Fruit fly (Drosophila melanogaster) Kc167 (cell line): ENCODE data around the gene 5-HT2A.

Experiments used
- Myc ChIP-seq: fragments of >200 bp; optimal IDR thresholded peaks from 2 replicates; lab custom pipeline; 2017; ENCODE audit warnings: missing external identifiers
- psq ChIP-seq: fragments of >200 bp; optimal IDR thresholded peaks from 2 replicates; lab custom pipeline; 2017; ENCODE audit warnings: missing external identifiers

DNA sequence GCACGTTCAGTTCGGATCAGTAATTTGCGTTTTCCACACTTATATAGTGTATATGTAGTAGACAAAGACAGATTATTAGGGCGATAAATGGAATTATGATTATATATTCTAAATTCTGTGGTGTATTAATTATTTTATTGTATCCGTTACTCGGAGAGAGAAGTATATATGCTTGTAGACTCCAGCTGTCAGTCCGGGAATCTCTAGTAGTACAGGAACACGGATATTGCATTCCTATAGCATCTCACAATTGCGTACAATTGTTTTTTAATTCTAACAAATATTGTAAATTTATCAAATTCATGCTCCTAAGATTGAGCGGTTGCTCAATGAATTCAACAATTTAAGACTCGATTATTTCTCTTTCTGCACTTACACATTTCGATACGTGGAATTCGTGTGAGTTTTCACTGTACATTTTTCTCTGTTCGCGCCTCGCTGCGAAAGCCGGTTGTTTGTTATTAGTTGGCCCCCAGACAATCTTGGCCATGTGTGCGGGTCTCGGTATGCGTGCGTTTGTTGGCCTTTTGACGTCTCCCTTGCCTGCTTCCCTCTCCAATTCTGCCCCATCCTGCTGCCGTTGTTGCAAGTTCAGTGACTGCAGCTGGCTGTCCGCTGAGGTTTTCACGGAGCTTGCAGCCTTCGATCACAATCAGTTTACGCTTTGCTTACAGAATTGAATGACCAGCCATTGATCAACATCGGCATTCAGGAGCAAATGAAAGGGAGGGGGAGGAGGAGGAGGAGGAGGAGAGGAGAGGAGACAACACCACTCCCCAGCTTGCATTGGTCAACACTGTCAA, 54.9 kb downstream of the 5-HT2A start:
- TF ChIP-seq psq (lab: Kevin White, UChicago), result no peak
- no peak for TF ChIP-seq Myc (lab: Kevin White, UChicago)
